Worm (Caenorhabditis elegans): Measurements from ENCODE around the gene srxa-11.

ce11 chrV:13936052-13936451 is 12.1 kb downstream of the srxa-11 start:
- TF ChIP-seq C34F6.9 (tag; optimal IDR thresholded peaks at IDR 0.05) (no peak), mdl-1 (tag; optimal IDR thresholded peaks at IDR 0.05) (no peak), mbf-1 (tag; optimal IDR thresholded peaks at IDR 0.05) (no peak), ama-1 (optimal IDR thresholded peaks at IDR 0.05) (no peak), skn-1 (tag; optimal IDR thresholded peaks at IDR 0.05) (no peak)

All from whole organism, L2 larva.